Fruit fly (Drosophila melanogaster) whole organism, embryonic: ENCODE data around the gene CG31381.

Experiments
- Atf-2 ChIP-seq: fragments of 200-800 bp; sonication (Bioruptor generic); optimal IDR thresholded peaks from 2 replicates; lab custom pipeline; 2016; ENCODE audit warnings: missing biosample characterization, missing genetic modification characterization
- B-H2 ChIP-seq: fragments of 200-800 bp; sonication (Bioruptor generic); optimal IDR thresholded peaks from 2 replicates; lab custom pipeline; 2018; ENCODE audit warnings: missing biosample characterization, mild to moderate bottlenecking, missing genetic modification characterization
- CG10565 ChIP-seq: fragments of 200-800 bp; sonication (Bioruptor generic); optimal IDR thresholded peaks from 3 replicates; lab custom pipeline; 2016; ENCODE audit warnings: missing biosample characterization, mild to moderate bottlenecking, missing genetic modification characterization
- CG11085 ChIP-seq: fragments of 200-800 bp; sonication (Bioruptor generic); IDR thresholded peaks from 2 replicates; pipeline ENCODE4 v1.3.6; 2022; ENCODE audit warnings: missing biosample characterization, missing genetic modification characterization
- CG11504 ChIP-seq: fragments of 200-800 bp; sonication (Bioruptor generic); optimal IDR thresholded peaks from 3 replicates; lab custom pipeline; 2019; ENCODE audit warnings: missing biosample characterization, mild to moderate bottlenecking, missing genetic modification characterization, moderate library complexity
- CG12219 ChIP-seq: fragments of 200-800 bp; sonication (Bioruptor generic); optimal IDR thresholded peaks from 3 replicates; lab custom pipeline; 2018; ENCODE audit warnings: missing biosample characterization, mild to moderate bottlenecking, missing genetic modification characterization
- CG12299 ChIP-seq: fragments of 200-800 bp; sonication (Bioruptor generic); optimal IDR thresholded peaks from 2 replicates; lab custom pipeline; 2018; ENCODE audit warnings: missing biosample characterization, mild to moderate bottlenecking, missing genetic modification characterization
- CG1529 ChIP-seq: fragments of 200-800 bp; sonication (Bioruptor generic); optimal IDR thresholded peaks from 3 replicates; lab custom pipeline; 2018; ENCODE audit warnings: missing biosample characterization, missing genetic modification characterization
- CG15601 ChIP-seq: fragments of 200-800 bp; sonication (Bioruptor generic); optimal IDR thresholded peaks from 3 replicates; lab custom pipeline; 2019; ENCODE audit warnings: missing biosample characterization, mild to moderate bottlenecking, missing genetic modification characterization, moderate library complexity
- CG1602 ChIP-seq: fragments of 200-800 bp; sonication (Bioruptor generic); optimal IDR thresholded peaks from 3 replicates; lab custom pipeline; 2016; ENCODE audit warnings: missing biosample characterization, missing genetic modification characterization
- CG17568 ChIP-seq: fragments of 200-800 bp; sonication (Bioruptor generic); optimal IDR thresholded peaks from 2 replicates; lab custom pipeline; 2018; ENCODE audit warnings: missing biosample characterization, mild to moderate bottlenecking, missing genetic modification characterization, moderate library complexity
- CG3838 ChIP-seq: fragments of 200-800 bp; sonication (Bioruptor generic); optimal IDR thresholded peaks from 3 replicates; lab custom pipeline; 2016; ENCODE audit warnings: missing biosample characterization, missing genetic modification characterization
- CG43689 ChIP-seq: fragments of 200-800 bp; sonication (Bioruptor generic); IDR thresholded peaks from 2 replicates; pipeline ENCODE4 v1.3.6; 2022; ENCODE audit warnings: missing biosample characterization, missing genetic modification characterization
- CG6765 ChIP-seq: fragments of 200-800 bp; sonication (Bioruptor generic); optimal IDR thresholded peaks from 3 replicates; lab custom pipeline; 2017; ENCODE audit warnings: missing biosample characterization, mild to moderate bottlenecking, missing genetic modification characterization
- CG7372 ChIP-seq: fragments of 200-800 bp; sonication (Bioruptor generic); IDR thresholded peaks from 2 replicates; pipeline ENCODE4 v1.3.6; 2022; ENCODE audit warnings: missing biosample characterization, missing genetic modification characterization
- CG7745 ChIP-seq: fragments of 200-800 bp; sonication (Bioruptor generic); optimal IDR thresholded peaks from 2 replicates; lab custom pipeline; 2018; ENCODE audit warnings: missing biosample characterization, mild to moderate bottlenecking, missing genetic modification characterization, moderate library complexity
- CG8924 ChIP-seq: fragments of 200-800 bp; optimal IDR thresholded peaks from 3 replicates; lab custom pipeline; 2019; ENCODE audit warnings: missing biosample characterization, mild to moderate bottlenecking, missing genetic modification characterization, moderate library complexity
- CG8944 ChIP-seq: fragments of 200-800 bp; sonication (Bioruptor generic); optimal IDR thresholded peaks from 3 replicates; lab custom pipeline; 2016; ENCODE audit warnings: missing biosample characterization, missing genetic modification characterization
- CoRest ChIP-seq: fragments of 200-800 bp; sonication (Bioruptor generic); optimal IDR thresholded peaks from 3 replicates; lab custom pipeline; 2018; ENCODE audit warnings: missing biosample characterization, mild to moderate bottlenecking, missing genetic modification characterization, moderate library complexity
- CrebB ChIP-seq: fragments of 200-800 bp; sonication (Bioruptor generic); optimal IDR thresholded peaks from 3 replicates; lab custom pipeline; 2018; ENCODE audit warnings: missing biosample characterization, mild to moderate bottlenecking, missing genetic modification characterization
- D19A ChIP-seq: fragments of 200-800 bp; optimal IDR thresholded peaks from 3 replicates; lab custom pipeline; 2019; ENCODE audit warnings: missing biosample characterization, mild to moderate bottlenecking, missing genetic modification characterization, moderate library complexity
- Dll ChIP-seq: fragments of 200-800 bp; sonication (Bioruptor generic); IDR thresholded peaks from 4 replicates; pipeline ENCODE4 v1.3.6; 2022; ENCODE audit warnings: missing biosample characterization, missing genetic modification characterization; ENCODE audit not compliant: partially characterized antibody
- Doc3 ChIP-seq: fragments of 200-800 bp; sonication (Bioruptor generic); IDR thresholded peaks from 3 replicates; pipeline ENCODE4 v1.3.6; 2022; ENCODE audit warnings: missing biosample characterization, missing genetic modification characterization; ENCODE audit not compliant: partially characterized antibody
- E2f2 ChIP-seq: fragments of 200-800 bp; sonication (Bioruptor generic); IDR thresholded peaks from 2 replicates; pipeline ENCODE4 v1.3.6; 2022; ENCODE audit warnings: missing biosample characterization, missing genetic modification characterization
- Eip74EF ChIP-seq, 2 experiments: fragments of 200-800 bp in 1 of 2; fragments of >200 bp in 1 of 2; sonication (Bioruptor generic) in 1 of 2; optimal IDR thresholded peaks; 2 replicates each; lab custom pipeline; 2017 to 2019; ENCODE audit warnings: missing biosample characterization in 2 of 2, missing genetic modification characterization in 2 of 2, mild to moderate bottlenecking in 1 of 2, moderate library complexity in 1 of 2
- Hand ChIP-seq: fragments of 200-800 bp; sonication (Bioruptor generic); optimal IDR thresholded peaks from 2 replicates; lab custom pipeline; 2017; ENCODE audit warnings: mild to moderate bottlenecking, missing biosample characterization, missing genetic modification reagents, missing genetic modification characterization
- Hey ChIP-seq: fragments of 200-800 bp; sonication (Bioruptor generic); optimal IDR thresholded peaks from 3 replicates; lab custom pipeline; 2018; ENCODE audit warnings: missing biosample characterization, mild to moderate bottlenecking, missing genetic modification characterization
- Hmx ChIP-seq: fragments of 200-800 bp; sonication (Bioruptor generic); optimal IDR thresholded peaks from 2 replicates; lab custom pipeline; 2016; ENCODE audit warnings: missing biosample characterization, missing genetic modification characterization
- MTF-1 ChIP-seq: fragments of 200-800 bp; sonication (Bioruptor generic); optimal IDR thresholded peaks from 2 replicates; lab custom pipeline; 2018; ENCODE audit warnings: missing biosample characterization, mild to moderate bottlenecking, missing genetic modification characterization, borderline replicate concordance
- Max ChIP-seq: fragments of 200-800 bp; sonication (Bioruptor generic); optimal IDR thresholded peaks from 2 replicates; lab custom pipeline; 2016; ENCODE audit warnings: missing biosample characterization, mild to moderate bottlenecking, missing genetic modification characterization
- Trl ChIP-seq, 3 experiments: fragments of >200 bp in 2 of 3; fragments of 200-800 bp in 1 of 3; sonication (Bioruptor generic) in 1 of 3; optimal IDR thresholded peaks; 2 replicates in 1 of 3; 3 replicates in 2 of 3; lab custom pipeline; 2016 to 2017; ENCODE audit warnings: missing biosample characterization in 1 of 3, missing genetic modification characterization in 1 of 3
- bsh ChIP-seq, 2 experiments: fragments of 200-800 bp; sonication (Bioruptor generic); optimal IDR thresholded peaks; 2 replicates each; lab custom pipeline; 2017 to 2018; ENCODE audit warnings: mild to moderate bottlenecking in 2 of 2, missing biosample characterization in 2 of 2, missing genetic modification characterization in 2 of 2, moderate library complexity in 1 of 2
- crol ChIP-seq: fragments of 200-800 bp; sonication (Bioruptor generic); IDR thresholded peaks from 2 replicates; pipeline ENCODE4 v1.3.6; 2022; ENCODE audit warnings: missing biosample characterization, missing genetic modification characterization
- fd3F ChIP-seq: fragments of 200-800 bp; sonication (Bioruptor generic); optimal IDR thresholded peaks from 2 replicates; lab custom pipeline; 2018; ENCODE audit warnings: missing biosample characterization, mild to moderate bottlenecking, missing genetic modification characterization, moderate library complexity
- gce ChIP-seq: fragments of 200-800 bp; sonication (Bioruptor generic); IDR thresholded peaks from 3 replicates; pipeline ENCODE4 v1.3.6; 2022; ENCODE audit warnings: missing biosample characterization, missing genetic modification characterization
- gcm ChIP-seq: fragments of 200-800 bp; sonication (Bioruptor generic); optimal IDR thresholded peaks from 2 replicates; lab custom pipeline; 2019; ENCODE audit warnings: missing biosample characterization, mild to moderate bottlenecking, missing genetic modification characterization, moderate library complexity
- grn ChIP-seq: fragments of 200-800 bp; sonication (Bioruptor generic); optimal IDR thresholded peaks from 3 replicates; lab custom pipeline; 2017; ENCODE audit warnings: missing biosample characterization, missing genetic modification characterization
- gt ChIP-seq: fragments of 200-800 bp; sonication (Bioruptor generic); IDR thresholded peaks from 2 replicates; pipeline ENCODE4 v1.3.6; 2022; ENCODE audit warnings: missing biosample characterization, missing genetic modification characterization
- hbn ChIP-seq: fragments of 200-800 bp; sonication (Bioruptor generic); IDR thresholded peaks from 2 replicates; pipeline ENCODE4 v1.3.6; 2022; ENCODE audit warnings: missing biosample characterization, missing genetic modification characterization; ENCODE audit not compliant: partially characterized antibody
- jumu ChIP-seq: fragments of 200-800 bp; sonication (Bioruptor generic); optimal IDR thresholded peaks from 3 replicates; lab custom pipeline; 2016; ENCODE audit warnings: missing biosample characterization, missing genetic modification characterization
- mld ChIP-seq: fragments of 200-800 bp; sonication (Bioruptor generic); IDR thresholded peaks from 3 replicates; pipeline ENCODE4 v1.3.6; 2022; ENCODE audit warnings: missing biosample characterization, missing genetic modification characterization; ENCODE audit not compliant: partially characterized antibody
- odd ChIP-seq: fragments of 200-800 bp; sonication (Bioruptor generic); optimal IDR thresholded peaks from 2 replicates; lab custom pipeline; 2017; ENCODE audit warnings: missing biosample characterization, mild to moderate bottlenecking, missing genetic modification characterization
- pros ChIP-seq: fragments of 200-800 bp; sonication (Bioruptor generic); optimal IDR thresholded peaks from 3 replicates; lab custom pipeline; 2019; ENCODE audit warnings: missing biosample characterization, mild to moderate bottlenecking, missing genetic modification characterization, moderate library complexity
- slou ChIP-seq: fragments of 200-800 bp; sonication (Bioruptor generic); optimal IDR thresholded peaks from 3 replicates; lab custom pipeline; 2016; ENCODE audit warnings: missing biosample characterization, missing genetic modification characterization
- stwl ChIP-seq: fragments of 200-800 bp; sonication (Bioruptor generic); optimal IDR thresholded peaks from 3 replicates; lab custom pipeline; 2018; ENCODE audit warnings: missing biosample characterization, mild to moderate bottlenecking, missing genetic modification characterization, moderate library complexity
- tgo ChIP-seq: fragments of 200-800 bp; sonication (Bioruptor generic); IDR thresholded peaks from 3 replicates; pipeline ENCODE4 v1.3.6; 2022; ENCODE audit warnings: missing biosample characterization, missing genetic modification characterization
- tin ChIP-seq: fragments of 200-800 bp; sonication (Bioruptor generic); optimal IDR thresholded peaks from 3 replicates; lab custom pipeline; 2016; ENCODE audit warnings: missing biosample characterization, missing genetic modification characterization
- tll ChIP-seq, 2 experiments: fragments of 200-800 bp in 1 of 2; fragments of >200 bp in 1 of 2; sonication (Bioruptor generic) in 1 of 2; optimal IDR thresholded peaks; 2 replicates each; lab custom pipeline; 2017 to 2019; ENCODE audit warnings: missing biosample characterization in 2 of 2, missing genetic modification characterization in 2 of 2, mild to moderate bottlenecking in 1 of 2, moderate library complexity in 1 of 2
- zfh2 ChIP-seq: fragments of 200-800 bp; sonication (Bioruptor generic); optimal IDR thresholded peaks from 2 replicates; lab custom pipeline; 2016; ENCODE audit warnings: missing biosample characterization, missing genetic modification characterization

Gene CG31381

DNA sequence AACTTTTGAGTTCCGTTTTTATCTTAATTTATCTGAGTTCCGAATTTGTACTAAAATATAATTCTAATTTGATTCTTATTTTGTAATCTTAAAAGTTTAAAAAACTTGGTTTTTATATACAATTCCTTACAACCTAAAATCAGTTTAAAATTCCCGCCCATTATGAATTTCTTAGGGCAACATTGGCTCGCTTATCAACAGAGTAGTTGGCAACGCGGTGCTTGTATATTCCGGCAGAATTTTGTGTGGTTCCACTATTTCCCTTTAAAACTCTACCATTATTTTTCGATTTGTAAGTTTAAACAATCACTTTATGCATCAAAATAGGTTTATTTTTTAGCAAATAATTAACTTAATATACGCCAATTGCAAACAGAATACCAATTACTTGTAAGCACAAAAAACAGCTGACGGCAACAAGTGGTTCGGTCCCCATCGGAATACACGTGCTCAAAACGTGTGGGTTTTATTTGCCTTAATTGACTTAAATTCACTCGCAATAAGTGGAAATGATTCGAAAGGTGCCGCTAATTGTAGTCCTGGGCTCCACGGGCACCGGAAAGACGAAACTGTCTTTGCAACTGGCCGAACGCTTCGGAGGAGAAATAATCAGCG lies at the start of gene CG31381, which contains the start of gene CG11089:
TSS of gene CG31381 (plus strand) at position 203 of the 615 bp plus-strand sequence.
TSS of gene CG11089 (plus strand) at position 203 of the 615 bp plus-strand sequence.
- TF ChIP-seq D19A (tag; lab: Kevin White, UChicago) (no peak), CG17568 (GFP tag; lab: Kevin White, UChicago) (no peak), gt (GFP tag; lab: Robert Waterston, UW) (no peak), CG12299 (tag; lab: Kevin White, UChicago) (no peak), CG7372 (no peak), tll (GFP tag; optimal IDR thresholded peaks at IDR 0.05; lab: Kevin White, UChicago) (no peak), Doc3 (no peak), tgo (GFP tag; lab: Robert Waterston, UW) (no peak), Hey (tag; lab: Kevin White, UChicago) (no peak), CG11085 (GFP tag; lab: Robert Waterston, UW) (no peak), Trl (optimal IDR thresholded peaks at IDR 0.05; lab: Kevin White, UChicago) (no peak), Trl (GFP tag; optimal IDR thresholded peaks at IDR 0.05; lab: Kevin White, UChicago) (no peak), CG8924 (tag; lab: Kevin White, UChicago) (no peak), CoRest (tag; lab: Kevin White, UChicago) (no peak), tin (GFP tag; lab: Kevin White, UChicago) (no peak), CG11504 (tag; lab: Kevin White, UChicago) (no peak), stwl (no peak), Atf-2 (GFP tag; lab: Kevin White, UChicago) (no peak), bsh (GFP tag; optimal IDR thresholded peaks at IDR 0.05; lab: Kevin White, UChicago) (no peak), jumu (GFP tag; lab: Kevin White, UChicago) (no peak), Hand (GFP tag; lab: Kevin White, UChicago) (no peak), grn (GFP tag; lab: Kevin White, UChicago) (peak; percentile 11), CG3838 (GFP tag; lab: Kevin White, UChicago) (no peak), MTF-1 (GFP tag; lab: Kevin White, UChicago) (no peak), Eip74EF (GFP tag; optimal IDR thresholded peaks at IDR 0.05; lab: Kevin White, UChicago) (no peak), CG43689 (GFP tag; lab: Robert Waterston, UW) (no peak), gcm (no peak), Max (GFP tag; lab: Kevin White, UChicago) (peak; percentile 66), zfh2 (no peak), gce (GFP tag; lab: Robert Waterston, UW) (no peak), mld (GFP tag; lab: Robert Waterston, UW) (no peak), CG15601 (no peak), slou (GFP tag; lab: Kevin White, UChicago) (no peak), B-H2 (GFP tag; lab: Kevin White, UChicago) (no peak), CG12219 (GFP tag; lab: Kevin White, UChicago) (no peak), E2f2 (GFP tag; lab: Robert Waterston, UW) (peak; percentile 97), CG7745 (tag; lab: Kevin White, UChicago) (no peak), CG8944 (GFP tag; lab: Kevin White, UChicago) (no peak), CG1602 (GFP tag; lab: Kevin White, UChicago) (no peak), Hmx (GFP tag; lab: Kevin White, UChicago) (no peak), pros (GFP tag; lab: Kevin White, UChicago) (no peak), odd (no peak), CG6765 (no peak), crol (no peak), CG1529 (no peak), hbn (GFP tag; lab: Robert Waterston, UW) (no peak), Dll (GFP tag; lab: Robert Waterston, UW) (no peak; the same call in 3 of the 4 replicates), fd3F (GFP tag; lab: Kevin White, UChicago) (no peak), CG10565 (GFP tag; lab: Kevin White, UChicago) (no peak), CrebB (tag; lab: Kevin White, UChicago) (no peak)
